Fruit fly (Drosophila melanogaster) whole organism, embryonic: Measurements from ENCODE around the gene Cpr30F.

Source experiments
- ATbp ChIP-seq: fragments of 200-800 bp; sonication (Bioruptor generic); optimal IDR thresholded peaks from 2 replicates; lab custom pipeline; 2017; ENCODE audit warnings: missing biosample characterization, mild to moderate bottlenecking, missing genetic modification characterization, missing genetic modification reagents
- CG11398 ChIP-seq: fragments of 200-800 bp; sonication (Bioruptor generic); optimal IDR thresholded peaks from 2 replicates; lab custom pipeline; 2016; ENCODE audit warnings: missing biosample characterization, missing genetic modification characterization
- CG11696 ChIP-seq: fragments of 200-800 bp; sonication (Bioruptor generic); IDR thresholded peaks from 2 replicates; pipeline ENCODE4 v1.3.6; 2022; ENCODE audit warnings: missing biosample characterization, missing genetic modification characterization
- CG13424 ChIP-seq: fragments of 200-800 bp; sonication (Bioruptor generic); optimal IDR thresholded peaks from 2 replicates; lab custom pipeline; 2019; ENCODE audit warnings: missing biosample characterization, mild to moderate bottlenecking, missing genetic modification characterization, moderate library complexity
- CG1529 ChIP-seq: fragments of 200-800 bp; sonication (Bioruptor generic); optimal IDR thresholded peaks from 3 replicates; lab custom pipeline; 2018; ENCODE audit warnings: missing biosample characterization, missing genetic modification characterization
- CG15514 ChIP-seq: fragments of 200-800 bp; sonication (Bioruptor generic); optimal IDR thresholded peaks from 3 replicates; lab custom pipeline; 2017; ENCODE audit warnings: missing biosample characterization, missing genetic modification characterization, mild to moderate bottlenecking, moderate library complexity, missing genetic modification reagents
- CG16863 ChIP-seq: fragments of 200-800 bp; sonication (Bioruptor generic); optimal IDR thresholded peaks from 3 replicates; lab custom pipeline; 2016; ENCODE audit warnings: missing biosample characterization, missing genetic modification characterization
- CG17328 ChIP-seq: fragments of 200-800 bp; sonication (Bioruptor generic); IDR thresholded peaks from 2 replicates; pipeline ENCODE4 v1.3.6; 2022; ENCODE audit warnings: missing biosample characterization, missing genetic modification characterization
- CG17361 ChIP-seq: fragments of 200-800 bp; sonication (Bioruptor generic); IDR thresholded peaks from 3 replicates; pipeline ENCODE4 v1.3.6; 2022; ENCODE audit warnings: missing biosample characterization, missing genetic modification characterization
- CG17385 ChIP-seq: fragments of 200-800 bp; sonication (Bioruptor generic); optimal IDR thresholded peaks from 3 replicates; lab custom pipeline; 2018; ENCODE audit warnings: missing biosample characterization, mild to moderate bottlenecking, missing genetic modification characterization
- CG18262 ChIP-seq: fragments of 200-800 bp; optimal IDR thresholded peaks from 3 replicates; lab custom pipeline; 2019; ENCODE audit warnings: missing biosample characterization, mild to moderate bottlenecking, missing genetic modification characterization, moderate library complexity
- CG2120 ChIP-seq: fragments of 200-800 bp; sonication (Bioruptor generic); optimal IDR thresholded peaks from 3 replicates; lab custom pipeline; 2016; ENCODE audit warnings: missing biosample characterization, missing genetic modification characterization
- CG3065 ChIP-seq: fragments of 200-800 bp; sonication (Bioruptor generic); optimal IDR thresholded peaks from 2 replicates; lab custom pipeline; 2016; ENCODE audit warnings: missing biosample characterization, missing genetic modification characterization
- CG5245 ChIP-seq: fragments of 200-800 bp; sonication (Bioruptor generic); optimal IDR thresholded peaks from 3 replicates; lab custom pipeline; 2016; ENCODE audit warnings: missing biosample characterization, missing genetic modification characterization
- CG8089 ChIP-seq: fragments of 200-800 bp; sonication (Bioruptor generic); optimal IDR thresholded peaks from 3 replicates; lab custom pipeline; 2016; ENCODE audit warnings: missing biosample characterization, missing genetic modification characterization
- CG8359 ChIP-seq: fragments of 200-800 bp; sonication (Bioruptor generic); optimal IDR thresholded peaks from 2 replicates; lab custom pipeline; 2017; ENCODE audit warnings: missing biosample characterization, mild to moderate bottlenecking, missing genetic modification characterization, borderline replicate concordance
- CrebB ChIP-seq: fragments of 200-800 bp; sonication (Bioruptor generic); optimal IDR thresholded peaks from 3 replicates; lab custom pipeline; 2018; ENCODE audit warnings: missing biosample characterization, mild to moderate bottlenecking, missing genetic modification characterization
- D ChIP-seq, 2 experiments: fragments of 200-800 bp in 1 of 2; fragments of >200 bp in 1 of 2; sonication (Bioruptor generic) in 1 of 2; optimal IDR thresholded peaks; 2 replicates in 1 of 2; 3 replicates in 1 of 2; lab custom pipeline; 2017; ENCODE audit warnings: mild to moderate bottlenecking in 1 of 2, missing biosample characterization in 1 of 2, missing genetic modification characterization in 1 of 2, missing genetic modification reagents in 1 of 2
- Dp ChIP-seq: fragments of 200-800 bp; sonication (Bioruptor generic); optimal IDR thresholded peaks from 2 replicates; lab custom pipeline; 2018; ENCODE audit warnings: missing biosample characterization, mild to moderate bottlenecking, missing genetic modification characterization, moderate library complexity
- HLH3B ChIP-seq: fragments of 200-800 bp; sonication (Bioruptor generic); IDR thresholded peaks from 2 replicates; pipeline ENCODE4 v1.3.6; 2022; ENCODE audit warnings: missing biosample characterization, missing genetic modification characterization
- Hsf ChIP-seq: fragments of 200-800 bp; sonication (Bioruptor generic); optimal IDR thresholded peaks from 3 replicates; lab custom pipeline; 2016; ENCODE audit warnings: missing biosample characterization, missing genetic modification characterization
- Max ChIP-seq: fragments of 200-800 bp; sonication (Bioruptor generic); optimal IDR thresholded peaks from 2 replicates; lab custom pipeline; 2016; ENCODE audit warnings: missing biosample characterization, mild to moderate bottlenecking, missing genetic modification characterization
- Side ChIP-seq: fragments of 200-800 bp; sonication (Bioruptor generic); optimal IDR thresholded peaks from 2 replicates; lab custom pipeline; 2016; ENCODE audit warnings: missing biosample characterization, missing genetic modification characterization
- Sin3A ChIP-seq: fragments of >200 bp; optimal IDR thresholded peaks from 2 replicates; lab custom pipeline; 2018
- Sox100B ChIP-seq: fragments of 200-800 bp; sonication (Bioruptor generic); optimal IDR thresholded peaks from 3 replicates; lab custom pipeline; 2018; ENCODE audit warnings: missing biosample characterization, mild to moderate bottlenecking, missing genetic modification characterization
- Spps ChIP-seq: fragments of 200-800 bp; sonication (Bioruptor generic); optimal IDR thresholded peaks from 2 replicates; lab custom pipeline; 2018; ENCODE audit warnings: missing biosample characterization, mild to moderate bottlenecking, missing genetic modification characterization
- YL-1 ChIP-seq: fragments of 200-800 bp; sonication (Bioruptor generic); optimal IDR thresholded peaks from 3 replicates; lab custom pipeline; 2017; ENCODE audit warnings: missing biosample characterization, mild to moderate bottlenecking, missing genetic modification characterization
- ac ChIP-seq: fragments of 200-800 bp; sonication (Bioruptor generic); optimal IDR thresholded peaks from 3 replicates; lab custom pipeline; 2017; ENCODE audit warnings: missing biosample characterization, mild to moderate bottlenecking, missing genetic modification characterization
- bab2 ChIP-seq: fragments of 200-800 bp; sonication (Bioruptor generic); optimal IDR thresholded peaks from 2 replicates; lab custom pipeline; 2016; ENCODE audit warnings: missing biosample characterization, missing genetic modification characterization
- btn ChIP-seq: fragments of 200-800 bp; sonication (Bioruptor generic); optimal IDR thresholded peaks from 2 replicates; lab custom pipeline; 2016; ENCODE audit warnings: missing biosample characterization, missing genetic modification characterization
- cas ChIP-seq: fragments of 200-800 bp; sonication (Bioruptor generic); IDR thresholded peaks from 2 replicates; pipeline ENCODE4 v1.3.6; 2022; ENCODE audit warnings: missing biosample characterization, missing genetic modification characterization
- croc ChIP-seq: fragments of 200-800 bp; sonication (Bioruptor generic); conservative IDR thresholded peaks from 3 replicates; pipeline ENCODE4 v1.3.6; 2022; ENCODE audit warnings: missing biosample characterization, missing genetic modification characterization
- crol ChIP-seq: fragments of 200-800 bp; sonication (Bioruptor generic); IDR thresholded peaks from 2 replicates; pipeline ENCODE4 v1.3.6; 2022; ENCODE audit warnings: missing biosample characterization, missing genetic modification characterization
- crp ChIP-seq, 2 experiments: fragments of 200-800 bp; sonication (Bioruptor generic); optimal IDR thresholded peaks; 2 replicates in 1 of 2; 3 replicates in 1 of 2; lab custom pipeline; 2017; ENCODE audit warnings: missing biosample characterization in 2 of 2, missing genetic modification characterization in 2 of 2, mild to moderate bottlenecking in 1 of 2, moderate library complexity in 1 of 2
- da ChIP-seq: fragments of 200-800 bp; sonication (Bioruptor generic); optimal IDR thresholded peaks from 2 replicates; lab custom pipeline; 2016; ENCODE audit warnings: missing biosample characterization, missing genetic modification characterization
- esg ChIP-seq: fragments of 200-800 bp; sonication (Bioruptor generic); conservative IDR thresholded peaks from 2 replicates; pipeline ENCODE4 v1.3.6; 2022; ENCODE audit warnings: missing biosample characterization, missing genetic modification characterization
- ewg ChIP-seq: fragments of 200-800 bp; sonication (Bioruptor generic); optimal IDR thresholded peaks from 3 replicates; lab custom pipeline; 2017; ENCODE audit warnings: mild to moderate bottlenecking, missing biosample characterization, missing genetic modification reagents, missing genetic modification characterization
- gcm ChIP-seq: fragments of 200-800 bp; sonication (Bioruptor generic); optimal IDR thresholded peaks from 2 replicates; lab custom pipeline; 2019; ENCODE audit warnings: missing biosample characterization, mild to moderate bottlenecking, missing genetic modification characterization, moderate library complexity
- grau ChIP-seq: fragments of 200-800 bp; optimal IDR thresholded peaks from 3 replicates; lab custom pipeline; 2019; ENCODE audit warnings: missing biosample characterization, mild to moderate bottlenecking, missing genetic modification characterization, moderate library complexity
- ham ChIP-seq: fragments of 200-800 bp; sonication (Bioruptor generic); IDR thresholded peaks from 2 replicates; pipeline ENCODE4 v1.3.6; 2022; ENCODE audit warnings: missing biosample characterization, missing genetic modification characterization
- jumu ChIP-seq: fragments of 200-800 bp; sonication (Bioruptor generic); optimal IDR thresholded peaks from 3 replicates; lab custom pipeline; 2016; ENCODE audit warnings: missing biosample characterization, missing genetic modification characterization
- klu ChIP-seq: fragments of 200-800 bp; sonication (Bioruptor generic); IDR thresholded peaks from 2 replicates; pipeline ENCODE4 v1.3.6; 2022; ENCODE audit warnings: missing biosample characterization, missing genetic modification characterization
- lab ChIP-seq: fragments of 200-800 bp; sonication (Bioruptor generic); optimal IDR thresholded peaks from 3 replicates; lab custom pipeline; 2017; ENCODE audit warnings: missing biosample characterization, missing genetic modification characterization, mild to moderate bottlenecking, moderate library complexity, missing genetic modification reagents
- nom ChIP-seq: fragments of 200-800 bp; sonication (Bioruptor generic); optimal IDR thresholded peaks from 2 replicates; lab custom pipeline; 2017; ENCODE audit warnings: missing biosample characterization, missing genetic modification characterization, mild to moderate bottlenecking, moderate library complexity, missing genetic modification reagents
- otp ChIP-seq: fragments of 200-800 bp; sonication (Bioruptor generic); IDR thresholded peaks from 3 replicates; pipeline ENCODE4, ENCODE4 v1.3.6; 2022; ENCODE audit warnings: missing biosample characterization, missing genetic modification characterization
- pum ChIP-seq: fragments of 200-800 bp; sonication (Bioruptor generic); optimal IDR thresholded peaks from 2 replicates; lab custom pipeline; 2016; ENCODE audit warnings: missing biosample characterization, missing genetic modification characterization
- ranshi ChIP-seq: fragments of 200-800 bp; sonication (Bioruptor generic); IDR thresholded peaks from 2 replicates; pipeline ENCODE4 v1.3.6; 2022; ENCODE audit warnings: missing biosample characterization, missing genetic modification characterization
- ro ChIP-seq: fragments of 200-800 bp; sonication (Bioruptor generic); IDR thresholded peaks from 2 replicates; pipeline ENCODE4 v1.3.6; 2022; ENCODE audit warnings: missing biosample characterization, missing genetic modification characterization
- salm ChIP-seq: fragments of 200-800 bp; sonication (Bioruptor generic); optimal IDR thresholded peaks from 2 replicates; lab custom pipeline; 2018; ENCODE audit warnings: missing biosample characterization, mild to moderate bottlenecking, missing genetic modification characterization
- ttk ChIP-seq: fragments of 200-800 bp; sonication (Bioruptor generic); IDR thresholded peaks from 2 replicates; pipeline ENCODE4 v2.1.2; 2022; ENCODE audit warnings: missing biosample characterization, missing genetic modification characterization
- unpg ChIP-seq: fragments of 200-800 bp; sonication (Bioruptor generic); optimal IDR thresholded peaks from 3 replicates; lab custom pipeline; 2018; ENCODE audit warnings: missing biosample characterization, mild to moderate bottlenecking, missing genetic modification characterization, moderate library complexity

Cpr30F gene

DNA sequence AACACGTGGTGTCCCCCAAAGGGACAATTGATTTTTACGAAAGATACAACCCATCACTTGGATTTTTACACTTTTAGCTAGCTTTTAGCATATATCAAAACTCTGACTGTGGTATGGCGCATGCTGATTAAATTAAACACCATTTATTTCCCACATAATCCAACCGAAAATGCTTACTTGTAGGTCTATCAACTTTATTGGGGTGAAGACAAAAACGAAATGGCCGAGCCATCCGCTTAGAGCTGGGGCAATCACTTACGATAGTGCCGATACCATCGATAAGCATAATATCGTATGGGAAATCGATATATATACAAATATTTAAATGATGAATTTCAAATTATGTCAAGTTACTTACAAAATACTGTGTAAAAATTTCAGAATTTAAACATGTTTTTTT lies 35.7 kb downstream of the Cpr30F start, which contains the start of gene RpS2 (continued):
- peak; percentile 92 for TF ChIP-seq YL-1 (GFP tag; lab: Kevin White, UChicago)
- peak; percentile 68 for TF ChIP-seq Dp
- peak; percentile 51 for TF ChIP-seq unpg (GFP tag; lab: Kevin White, UChicago)
- no peak for TF ChIP-seq ro
- peak; percentile 32 for TF ChIP-seq CG1529 (GFP tag; lab: Kevin White, UChicago)
- TF ChIP-seq HLH3B = 0 out of 2 replicates have a peak, but pooled peaks have one; percentile 17
- TF ChIP-seq klu = no peak
- TF ChIP-seq Max (GFP tag; lab: Kevin White, UChicago) = peak; percentile 42
- peak; percentile 60 for TF ChIP-seq salm
- TF ChIP-seq da (GFP tag; lab: Kevin White, UChicago) = no peak
- TF ChIP-seq CG2120 (GFP tag; lab: Kevin White, UChicago) = peak; percentile 38
- TF ChIP-seq CG18262 (tag; lab: Kevin White, UChicago) = peak; percentile 8
- TF ChIP-seq CG3065 (GFP tag; lab: Kevin White, UChicago) = no peak
- TF ChIP-seq CG11696 (GFP tag; lab: Robert Waterston, UW) = no peak
- TF ChIP-seq CG17385 = peak; percentile 59
- TF ChIP-seq croc (GFP tag; lab: Robert Waterston, UW) = no peak
- no peak for TF ChIP-seq grau
- no peak for TF ChIP-seq pum (GFP tag; lab: Kevin White, UChicago)
- peak; percentile 53 for TF ChIP-seq gcm (GFP tag; lab: Kevin White, UChicago)
- TF ChIP-seq Side = no peak
- no peak for TF ChIP-seq jumu (GFP tag; lab: Kevin White, UChicago)
- no peak for TF ChIP-seq bab2 (GFP tag; lab: Kevin White, UChicago)
- TF ChIP-seq btn = no peak
- no peak for TF ChIP-seq ewg (GFP tag; lab: Kevin White, UChicago)
- TF ChIP-seq CG8359 = no peak
- peak; percentile 15 for TF ChIP-seq CG13424 (tag; lab: Kevin White, UChicago)
- TF ChIP-seq Sox100B (GFP tag; lab: Kevin White, UChicago) = peak; percentile 23
- peak; percentile 71 for TF ChIP-seq CG15514 (GFP tag; lab: Kevin White, UChicago)
- TF ChIP-seq otp = no peak
- TF ChIP-seq cas (GFP tag; lab: Robert Waterston, UW) = peak; percentile 51; the same call in 1 of the 2 replicates
- TF ChIP-seq ham = no peak
- peak; percentile 67 for TF ChIP-seq CrebB (tag; lab: Kevin White, UChicago)
- no peak for TF ChIP-seq Spps (tag; lab: Kevin White, UChicago)
- TF ChIP-seq esg = no peak
- no peak for TF ChIP-seq crol (GFP tag; lab: Robert Waterston, UW)
- TF ChIP-seq lab = peak; percentile 68
- peak; percentile 10 for TF ChIP-seq Sin3A
- TF ChIP-seq crp (GFP tag; optimal IDR thresholded peaks at IDR 0.05; lab: Kevin White, UChicago) = peak in 1 of 2 experiments; percentile 61
- TF ChIP-seq CG11398 (GFP tag; lab: Kevin White, UChicago) = peak; percentile 21
- no peak for TF ChIP-seq CG5245 (GFP tag; lab: Kevin White, UChicago)
- no peak for TF ChIP-seq ttk (GFP tag; lab: Robert Waterston, UW)
- TF ChIP-seq ac (GFP tag; lab: Kevin White, UChicago) = peak; percentile 10
- peak; percentile 25; the same call in 1 of the 3 replicates for TF ChIP-seq CG17361 (GFP tag; lab: Robert Waterston, UW)
- TF ChIP-seq Hsf = peak; percentile 42
- peak; percentile 75 for TF ChIP-seq nom (GFP tag; lab: Kevin White, UChicago)
- TF ChIP-seq CG17328 (GFP tag; lab: Robert Waterston, UW) = peak; percentile 60
- TF ChIP-seq CG8089 (GFP tag; lab: Kevin White, UChicago) = no peak
- peak; percentile 31 for TF ChIP-seq ATbp (GFP tag; lab: Kevin White, UChicago)
- no peak for TF ChIP-seq D (optimal IDR thresholded peaks at IDR 0.05; lab: Kevin White, UChicago)
- TF ChIP-seq D (GFP tag; optimal IDR thresholded peaks at IDR 0.05; lab: Kevin White, UChicago) = peak; percentile 16
- TF ChIP-seq ranshi (GFP tag; lab: Robert Waterston, UW) = no peak
- TF ChIP-seq CG16863 (GFP tag; lab: Kevin White, UChicago) = peak; percentile 21
